Worm (Caenorhabditis elegans) whole organism, L1 larva: ENCODE data around the gene Y73F8A.14.

ENCODE experiments used
- F16B12.6 ChIP-seq: fragments of 150-350 bp; optimal IDR thresholded peaks from 2 replicates; lab custom pipeline; 2014; ENCODE audit warnings: missing biosample characterization, missing genetic modification characterization
- dpl-1 ChIP-seq, 3 experiments: fragments of 150-350 bp in 2 of 3; sonication (generic microtip) in 1 of 3; optimal IDR thresholded peaks; 2 replicates each; lab custom pipeline; 2014 to 2017; ENCODE audit warnings: missing biosample characterization in 3 of 3, missing genetic modification characterization in 3 of 3, missing genetic modification reagents in 3 of 3
- dsc-1 ChIP-seq: sonication (generic microtip); optimal IDR thresholded peaks from 2 replicates; lab custom pipeline; 2016; ENCODE audit warnings: mild to moderate bottlenecking, missing genetic modification characterization, missing compliant biosample characterization
- fos-1 ChIP-seq: fragments of 150-350 bp; optimal IDR thresholded peaks from 2 replicates; lab custom pipeline; 2014; ENCODE audit warnings: missing biosample characterization, missing genetic modification characterization
- lin-14 ChIP-seq: fragments of 200-800 bp; sonication (Bioruptor generic); optimal IDR thresholded peaks from 2 replicates; lab custom pipeline; 2018; ENCODE audit warnings: mild to moderate bottlenecking, missing genetic modification characterization, moderate library complexity, missing compliant biosample characterization
- lsy-2 ChIP-seq, 2 experiments: fragments of 150-350 bp; optimal IDR thresholded peaks; 2 replicates each; lab custom pipeline; 2014; ENCODE audit warnings: missing biosample characterization in 2 of 2, missing genetic modification characterization in 2 of 2
- nhr-19 ChIP-seq: fragments of 200-800 bp; sonication (Bioruptor generic); conservative IDR thresholded peaks from 2 replicates; pipeline ENCODE4 v1.3.6; 2022; ENCODE audit warnings: missing genetic modification characterization, missing compliant biosample characterization
- nhr-71 ChIP-seq: sonication (generic microtip); optimal IDR thresholded peaks from 2 replicates; lab custom pipeline; 2016; ENCODE audit warnings: mild to moderate bottlenecking, missing genetic modification characterization, moderate library complexity, missing compliant biosample characterization
- rnt-1 ChIP-seq: sonication (generic microtip); optimal IDR thresholded peaks from 2 replicates; lab custom pipeline; 2016; ENCODE audit warnings: mild to moderate bottlenecking, missing genetic modification characterization, moderate library complexity, missing compliant biosample characterization
- snu-23 ChIP-seq: sonication (generic microtip); optimal IDR thresholded peaks from 2 replicates; lab custom pipeline; 2016; ENCODE audit warnings: missing genetic modification characterization, missing compliant biosample characterization

Gene Y73F8A.14

ce11 chrIV:15275363-15275854 lies 43.5 kb downstream of the Y73F8A.14 start, which contains the start of gene ccg-1:
TSS of gene ccg-1 (minus strand) at chrIV:15275804.
- TF ChIP-seq F16B12.6 (tag; lab: Kevin White, UChicago), result no peak
- peak; percentile 26 for TF ChIP-seq nhr-71 (tag; lab: Kevin White, UChicago)
- peak; percentile 11 for TF ChIP-seq dsc-1 (tag; lab: Kevin White, UChicago)

DNA sequence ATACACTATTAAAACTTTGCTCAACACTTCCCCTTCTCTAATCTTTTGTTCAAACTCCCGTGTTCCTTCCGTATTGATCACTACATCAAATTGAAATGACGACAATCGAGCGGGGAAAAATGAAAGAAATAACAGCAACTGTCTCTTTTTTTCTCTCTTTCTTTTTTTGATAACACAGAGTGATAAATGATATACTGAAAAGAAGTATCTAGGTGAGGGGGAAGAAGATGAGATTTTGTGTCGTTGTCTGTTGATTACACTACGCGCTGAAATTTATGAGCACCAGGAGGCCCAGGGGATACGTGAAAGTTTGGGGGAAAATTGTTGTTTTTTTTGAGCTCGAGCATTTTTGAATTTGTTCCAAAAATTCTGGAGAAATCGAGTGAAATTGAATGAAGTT lies 44.8 kb downstream of the Y73F8A.14 start:
- TF ChIP-seq rnt-1 (tag; lab: Kevin White, UChicago) (no peak), lin-14 (GFP tag; lab: Kevin White, UChicago) (peak; percentile 78), fos-1 (tag; lab: Kevin White, UChicago) (no peak), nhr-71 (tag; lab: Kevin White, UChicago) (peak; percentile 63), snu-23 (GFP tag; lab: Kevin White, UChicago) (peak; percentile 40), nhr-19 (GFP tag; lab: Robert Waterston, UW) (peak; percentile 27), dpl-1 (GFP tag; optimal IDR thresholded peaks at IDR 0.05; lab: Kevin White, UChicago) (no peak), lsy-2 (tag; optimal IDR thresholded peaks at IDR 0.05; lab: Kevin White, UChicago) (peak in 1 of 2 experiments; percentile 59)
